Fruit fly (Drosophila melanogaster) whole organism, embryonic: ENCODE results near the gene RNF220.

Source experiments
- Blimp-1 ChIP-seq: fragments of 200-800 bp; sonication (Bioruptor generic); optimal IDR thresholded peaks from 3 replicates; lab custom pipeline; 2018; ENCODE audit warnings: missing biosample characterization, missing genetic modification characterization, mild to moderate bottlenecking, moderate library complexity, missing genetic modification reagents
- CG10654 ChIP-seq: fragments of 200-800 bp; sonication (Bioruptor generic); optimal IDR thresholded peaks from 2 replicates; lab custom pipeline; 2016; ENCODE audit warnings: missing biosample characterization, missing genetic modification characterization
- CG13424 ChIP-seq: fragments of 200-800 bp; sonication (Bioruptor generic); optimal IDR thresholded peaks from 2 replicates; lab custom pipeline; 2019; ENCODE audit warnings: missing biosample characterization, mild to moderate bottlenecking, missing genetic modification characterization, moderate library complexity
- CG15514 ChIP-seq: fragments of 200-800 bp; sonication (Bioruptor generic); optimal IDR thresholded peaks from 3 replicates; lab custom pipeline; 2017; ENCODE audit warnings: missing biosample characterization, missing genetic modification characterization, mild to moderate bottlenecking, moderate library complexity, missing genetic modification reagents
- CG1602 ChIP-seq: fragments of 200-800 bp; sonication (Bioruptor generic); optimal IDR thresholded peaks from 3 replicates; lab custom pipeline; 2016; ENCODE audit warnings: missing biosample characterization, missing genetic modification characterization
- CG16863 ChIP-seq: fragments of 200-800 bp; sonication (Bioruptor generic); optimal IDR thresholded peaks from 3 replicates; lab custom pipeline; 2016; ENCODE audit warnings: missing biosample characterization, missing genetic modification characterization
- CG17829 ChIP-seq: fragments of 200-800 bp; optimal IDR thresholded peaks from 2 replicates; lab custom pipeline; 2019; ENCODE audit warnings: missing biosample characterization, mild to moderate bottlenecking, missing genetic modification characterization, moderate library complexity
- CG18011 ChIP-seq: fragments of 200-800 bp; sonication (Bioruptor generic); optimal IDR thresholded peaks from 2 replicates; lab custom pipeline; 2017; ENCODE audit warnings: missing biosample characterization, missing genetic modification characterization, mild to moderate bottlenecking, moderate library complexity, missing genotype
- CG3163 ChIP-seq: fragments of 200-800 bp; sonication (Bioruptor generic); optimal IDR thresholded peaks from 3 replicates; lab custom pipeline; 2016; ENCODE audit warnings: missing biosample characterization, missing genetic modification characterization
- CG32532 ChIP-seq: fragments of 200-800 bp; sonication (Bioruptor generic); IDR thresholded peaks from 2 replicates; pipeline ENCODE4 v1.3.6; 2022; ENCODE audit warnings: missing biosample characterization, missing genetic modification characterization
- CG32767 ChIP-seq: fragments of 200-800 bp; sonication (Bioruptor generic); IDR thresholded peaks from 2 replicates; pipeline ENCODE4 v1.3.6; 2022; ENCODE audit warnings: missing biosample characterization, missing genetic modification characterization
- CG4328 ChIP-seq: fragments of 200-800 bp; sonication (Bioruptor generic); optimal IDR thresholded peaks from 3 replicates; lab custom pipeline; 2017; ENCODE audit warnings: missing biosample characterization, missing genetic modification reagents, missing genetic modification characterization
- CG43689 ChIP-seq: fragments of 200-800 bp; sonication (Bioruptor generic); IDR thresholded peaks from 2 replicates; pipeline ENCODE4 v1.3.6; 2022; ENCODE audit warnings: missing biosample characterization, missing genetic modification characterization
- CG8089 ChIP-seq: fragments of 200-800 bp; sonication (Bioruptor generic); optimal IDR thresholded peaks from 3 replicates; lab custom pipeline; 2016; ENCODE audit warnings: missing biosample characterization, missing genetic modification characterization
- CG8359 ChIP-seq: fragments of 200-800 bp; sonication (Bioruptor generic); optimal IDR thresholded peaks from 2 replicates; lab custom pipeline; 2017; ENCODE audit warnings: missing biosample characterization, mild to moderate bottlenecking, missing genetic modification characterization, borderline replicate concordance
- CG8924 ChIP-seq: fragments of 200-800 bp; optimal IDR thresholded peaks from 3 replicates; lab custom pipeline; 2019; ENCODE audit warnings: missing biosample characterization, mild to moderate bottlenecking, missing genetic modification characterization, moderate library complexity
- CG9932 ChIP-seq: fragments of 200-800 bp; sonication (Bioruptor generic); IDR thresholded peaks from 2 replicates; pipeline ENCODE4 v1.3.6; 2022; ENCODE audit warnings: missing biosample characterization, missing genetic modification characterization
- CkIIα-i1 ChIP-seq: fragments of 200-800 bp; sonication (Bioruptor generic); IDR thresholded peaks from 2 replicates; pipeline ENCODE4 v1.3.6; 2022; ENCODE audit warnings: missing biosample characterization, missing genetic modification characterization
- Deaf1 ChIP-seq: fragments of 200-800 bp; optimal IDR thresholded peaks from 3 replicates; lab custom pipeline; 2019; ENCODE audit warnings: missing biosample characterization, mild to moderate bottlenecking, missing genetic modification characterization, moderate library complexity
- Dek ChIP-seq: fragments of 200-800 bp; sonication (Bioruptor generic); optimal IDR thresholded peaks from 3 replicates; lab custom pipeline; 2019; ENCODE audit warnings: missing biosample characterization, mild to moderate bottlenecking, missing genetic modification characterization, moderate library complexity
- Dll ChIP-seq: fragments of 200-800 bp; sonication (Bioruptor generic); IDR thresholded peaks from 4 replicates; pipeline ENCODE4 v1.3.6; 2022; ENCODE audit warnings: missing biosample characterization, missing genetic modification characterization; ENCODE audit not compliant: partially characterized antibody
- Doc3 ChIP-seq: fragments of 200-800 bp; sonication (Bioruptor generic); IDR thresholded peaks from 3 replicates; pipeline ENCODE4 v1.3.6; 2022; ENCODE audit warnings: missing biosample characterization, missing genetic modification characterization; ENCODE audit not compliant: partially characterized antibody
- ERR ChIP-seq: fragments of 200-800 bp; sonication (Bioruptor generic); optimal IDR thresholded peaks from 2 replicates; lab custom pipeline; 2016; ENCODE audit warnings: missing biosample characterization, missing genetic modification characterization
- Gsc ChIP-seq: fragments of 200-800 bp; sonication (Bioruptor generic); IDR thresholded peaks from 2 replicates; pipeline ENCODE4 v1.3.6; 2022; ENCODE audit warnings: missing biosample characterization, missing genetic modification characterization
- Hr78 ChIP-seq, 2 experiments: fragments of 200-800 bp in 1 of 2; fragments of >200 bp in 1 of 2; sonication (Bioruptor generic) in 1 of 2; optimal IDR thresholded peaks; 2 replicates each; lab custom pipeline; 2017 to 2019; ENCODE audit warnings: missing biosample characterization in 2 of 2, missing genetic modification characterization in 2 of 2, mild to moderate bottlenecking in 1 of 2, moderate library complexity in 1 of 2
- Med ChIP-seq: fragments of 200-800 bp; sonication (Bioruptor generic); peaks from one replicate; lab custom pipeline; 2016; ENCODE audit warnings: missing biosample characterization, missing genetic modification characterization, mild to moderate bottlenecking, inconsistent platforms, moderate library complexity
- Meics ChIP-seq: fragments of 200-800 bp; sonication (Bioruptor generic); optimal IDR thresholded peaks from 2 replicates; lab custom pipeline; 2017; ENCODE audit warnings: missing biosample characterization, mild to moderate bottlenecking, missing genetic modification characterization
- Rfx ChIP-seq: fragments of 200-800 bp; sonication (Bioruptor generic); IDR thresholded peaks from 2 replicates; pipeline ENCODE4 v1.3.6; 2022; ENCODE audit warnings: missing biosample characterization, missing genetic modification characterization
- Sin3A ChIP-seq: fragments of >200 bp; optimal IDR thresholded peaks from 2 replicates; lab custom pipeline; 2018
- Trl ChIP-seq, 3 experiments: fragments of >200 bp in 2 of 3; fragments of 200-800 bp in 1 of 3; sonication (Bioruptor generic) in 1 of 3; optimal IDR thresholded peaks; 2 replicates in 1 of 3; 3 replicates in 2 of 3; lab custom pipeline; 2016 to 2017; ENCODE audit warnings: missing biosample characterization in 1 of 3, missing genetic modification characterization in 1 of 3
- crol ChIP-seq: fragments of 200-800 bp; sonication (Bioruptor generic); IDR thresholded peaks from 2 replicates; pipeline ENCODE4 v1.3.6; 2022; ENCODE audit warnings: missing biosample characterization, missing genetic modification characterization
- kni ChIP-seq: fragments of 200-800 bp; sonication (Bioruptor generic); optimal IDR thresholded peaks from 3 replicates; lab custom pipeline; 2017; ENCODE audit warnings: mild to moderate bottlenecking, missing biosample characterization, missing genetic modification reagents, missing genetic modification characterization
- peb ChIP-seq: fragments of 200-800 bp; sonication (Bioruptor generic); IDR thresholded peaks from 2 replicates; pipeline ENCODE4 v1.3.6; 2022; ENCODE audit warnings: missing biosample characterization, missing genetic modification characterization
- pita ChIP-seq: fragments of 200-800 bp; sonication (Bioruptor generic); optimal IDR thresholded peaks from 2 replicates; lab custom pipeline; 2017; ENCODE audit warnings: missing biosample characterization, mild to moderate bottlenecking, missing genetic modification characterization
- prd ChIP-seq, 3 experiments: fragments of >200 bp in 2 of 3; fragments of 200-800 bp in 1 of 3; sonication (Bioruptor generic) in 1 of 3; optimal IDR thresholded peaks in 2 of 3; IDR thresholded peaks in 1 of 3; 2 replicates in 2 of 3; 3 replicates in 1 of 3; pipeline versions ENCODE4 v1.3.6 to Lab custom; 2017 to 2022; ENCODE audit warnings: missing biosample characterization in 1 of 3, missing genetic modification characterization in 1 of 3
- pzg ChIP-seq: fragments of 200-800 bp; sonication (Bioruptor generic); optimal IDR thresholded peaks from 3 replicates; lab custom pipeline; 2018; ENCODE audit warnings: missing biosample characterization, mild to moderate bottlenecking, missing genetic modification characterization, moderate library complexity
- repo ChIP-seq: fragments of 200-800 bp; sonication (Bioruptor generic); optimal IDR thresholded peaks from 2 replicates; lab custom pipeline; 2016; ENCODE audit warnings: missing biosample characterization, missing genetic modification characterization
- sd ChIP-seq: fragments of 200-800 bp; sonication (Bioruptor generic); optimal IDR thresholded peaks from 3 replicates; lab custom pipeline; 2018; ENCODE audit warnings: missing biosample characterization, mild to moderate bottlenecking, missing genetic modification characterization, moderate library complexity
- sens ChIP-seq: fragments of 200-800 bp; sonication (Bioruptor generic); peaks from one replicate; lab custom pipeline; 2016; ENCODE audit warnings: missing biosample characterization, missing genetic modification characterization
- sens-2 ChIP-seq: fragments of 200-800 bp; sonication (Bioruptor generic); IDR thresholded peaks from 2 replicates; pipeline ENCODE4 v1.3.6; 2022; ENCODE audit warnings: missing biosample characterization, missing genetic modification characterization
- sug ChIP-seq: fragments of 200-800 bp; optimal IDR thresholded peaks from 2 replicates; lab custom pipeline; 2019; ENCODE audit warnings: missing biosample characterization, mild to moderate bottlenecking, missing genetic modification characterization, moderate library complexity
- tx ChIP-seq: fragments of 200-800 bp; sonication (Bioruptor generic); optimal IDR thresholded peaks from 2 replicates; lab custom pipeline; 2016; ENCODE audit warnings: missing biosample characterization, missing genetic modification characterization
- wek ChIP-seq: fragments of 200-800 bp; sonication (Bioruptor generic); optimal IDR thresholded peaks from 3 replicates; lab custom pipeline; 2018; ENCODE audit warnings: missing biosample characterization, mild to moderate bottlenecking, missing genetic modification characterization, moderate library complexity
- z ChIP-seq: fragments of 200-800 bp; sonication (Bioruptor generic); IDR thresholded peaks from 3 replicates; pipeline ENCODE4 v1.3.6; 2022; ENCODE audit warnings: missing biosample characterization, missing genetic modification characterization
- zfh2 ChIP-seq: fragments of 200-800 bp; sonication (Bioruptor generic); optimal IDR thresholded peaks from 2 replicates; lab custom pipeline; 2016; ENCODE audit warnings: missing biosample characterization, missing genetic modification characterization

Gene RNF220

dm6 chr3R:22701793-22702192, 24.4 kb downstream of the RNF220 start, which contains the start of the genes CG6972 and CCAP:
CG6972 (plus strand) TSS chr3R:22702007.
CCAP (minus strand) TSS chr3R:22702084.
- TF ChIP-seq CG10654 (GFP tag; lab: Kevin White, UChicago) (no peak), z (GFP tag; lab: Robert Waterston, UW) (peak; percentile 63; the same call in 1 of the 3 replicates), sens (GFP tag; lab: Kevin White, UChicago) (peak; percentile 50), Sin3A (lab: Kevin White, UChicago) (no peak), sd (tag; lab: Kevin White, UChicago) (peak; percentile 21), Deaf1 (tag; lab: Kevin White, UChicago) (peak; percentile 72), CG9932 (GFP tag; lab: Robert Waterston, UW) (0 out of 2 replicates have a peak, but pooled peaks have one; percentile 23), Doc3 (GFP tag; lab: Robert Waterston, UW) (no peak), prd (optimal IDR thresholded peaks at IDR 0.05; lab: Kevin White, UChicago) (no peak), prd (GFP tag; IDR thresholded peaks at IDR 0.05; lab: Robert Waterston, UW) (peak; percentile 20; the same call in 1 of the 3 replicates)

dm6 chr3R:22698208-22698607, 28.0 kb downstream of the RNF220 start, which contains the start of gene Cyp6d4:
Cyp6d4 (plus strand) TSS chr3R:22698319.
- TF ChIP-seq Trl (optimal IDR thresholded peaks at IDR 0.05; lab: Kevin White, UChicago) (peak in 1 of 2 experiments; percentile 19), Trl (GFP tag; optimal IDR thresholded peaks at IDR 0.05; lab: Kevin White, UChicago) (no peak), Hr78 (GFP tag; optimal IDR thresholded peaks at IDR 0.05; lab: Kevin White, UChicago) (no peak), CG1602 (no peak), CG3163 (GFP tag; lab: Kevin White, UChicago) (peak; percentile 82), CG32532 (GFP tag; lab: Robert Waterston, UW) (0 out of 2 replicates have a peak, but pooled peaks have one; percentile 29)

dm6 chr3R:22694659-22695058, 31.6 kb downstream of the RNF220 start, which contains the start of gene cd:
cd (plus strand) TSS chr3R:22694959.
- TF ChIP-seq CG43689 (no peak), Gsc (no peak), pita (GFP tag; lab: Kevin White, UChicago) (no peak), tx (GFP tag; lab: Kevin White, UChicago) (no peak), Meics (no peak), CG13424 (tag; lab: Kevin White, UChicago) (no peak), CG8089 (GFP tag; lab: Kevin White, UChicago) (no peak), CG8359 (no peak), kni (no peak)
- TF ChIP-seq, all 482 proteins: peak for 0

- TF ChIP-seq Dek (tag; lab: Kevin White, UChicago), result peak; percentile 71
- peak; percentile 21 for TF ChIP-seq CG16863 (GFP tag; lab: Kevin White, UChicago)
- no peak for TF ChIP-seq CG18011 (GFP tag; lab: Kevin White, UChicago)
- TF ChIP-seq repo, result no peak
- TF ChIP-seq sd (tag; lab: Kevin White, UChicago), result no peak
- TF ChIP-seq crol, result no peak
- peak; percentile 41 for TF ChIP-seq pzg (GFP tag; lab: Kevin White, UChicago)
- TF ChIP-seq CG4328 (GFP tag; lab: Kevin White, UChicago), result peak; percentile 62
- no peak for TF ChIP-seq Med
- no peak for TF ChIP-seq peb (GFP tag; lab: Robert Waterston, UW)
- TF ChIP-seq CG32767 (GFP tag; lab: Robert Waterston, UW), result peak; percentile 65; the same call in 1 of the 2 replicates
- peak; percentile 93 for TF ChIP-seq CG17829 (tag; lab: Kevin White, UChicago)
- no peak for TF ChIP-seq ERR (GFP tag; lab: Kevin White, UChicago)
- TF ChIP-seq CG15514 (GFP tag; lab: Kevin White, UChicago), result peak; percentile 60
- TF ChIP-seq zfh2 (GFP tag; lab: Kevin White, UChicago), result peak; percentile 28
- TF ChIP-seq CG8924, result peak; percentile 91
- TF ChIP-seq Dll (GFP tag; lab: Robert Waterston, UW), result peak; percentile 97
- no peak for TF ChIP-seq tx (GFP tag; lab: Kevin White, UChicago)
- TF ChIP-seq Blimp-1 (GFP tag; lab: Kevin White, UChicago), result no peak
- TF ChIP-seq wek, result no peak
- no peak for TF ChIP-seq CkIIα-i1
- peak; percentile 84 for TF ChIP-seq sug (tag; lab: Kevin White, UChicago)
- TF ChIP-seq sens-2 (GFP tag; lab: Robert Waterston, UW), result no peak
- TF ChIP-seq Rfx (GFP tag; lab: Robert Waterston, UW), result peak; percentile 65
- peak; percentile 66; the same call in 1 of the 2 replicates for TF ChIP-seq CG32532 (GFP tag; lab: Robert Waterston, UW)
Observed at dm6 chr3R:22690311-22690710, 35.9 kb downstream of the RNF220 start, which contains the start of the genes wfs1 and Nup133. wfs1 (minus strand) TSS chr3R:22690380. Nup133 (plus strand) TSS chr3R:22690607.
